Fruit fly (Drosophila melanogaster) whole organism, prepupa: ENCODE results near the gene CG43137.
A peak's percentile ranks its signal among the peaks of the same experiment; 100 is the strongest.

Experiments used
- Blimp-1 ChIP-seq: fragments of 200-800 bp; sonication (Bioruptor generic); optimal IDR thresholded peaks from 3 replicates; lab custom pipeline; 2017; ENCODE audit warnings: missing biosample characterization, missing genetic modification characterization, mild to moderate bottlenecking, moderate library complexity, missing genetic modification reagents
- CG10631 ChIP-seq: fragments of 200-800 bp; sonication (Bioruptor generic); optimal IDR thresholded peaks from 2 replicates; lab custom pipeline; 2016; ENCODE audit warnings: missing biosample characterization, missing genetic modification characterization
- CG10669 ChIP-seq: fragments of 200-800 bp; sonication (Bioruptor generic); optimal IDR thresholded peaks from 3 replicates; lab custom pipeline; 2018; ENCODE audit warnings: missing biosample characterization, mild to moderate bottlenecking, missing genetic modification characterization, moderate library complexity
- CG11294 ChIP-seq: fragments of 200-800 bp; sonication (Bioruptor generic); IDR thresholded peaks from 2 replicates; pipeline ENCODE4 v1.3.6; 2022; ENCODE audit warnings: missing biosample characterization, missing genetic modification characterization
- CG11762 ChIP-seq: fragments of 200-800 bp; sonication (Bioruptor generic); optimal IDR thresholded peaks from 3 replicates; lab custom pipeline; 2016; ENCODE audit warnings: missing biosample characterization, missing genetic modification characterization; ENCODE audit not compliant: insufficient read depth
- CG11902 ChIP-seq: fragments of 200-800 bp; sonication (Bioruptor generic); optimal IDR thresholded peaks from 3 replicates; lab custom pipeline; 2016; ENCODE audit warnings: missing biosample characterization, missing genetic modification characterization
- CG15336 ChIP-seq: fragments of 200-800 bp; sonication (Bioruptor generic); IDR thresholded peaks from 2 replicates; pipeline ENCODE4 v1.3.6; 2022; ENCODE audit warnings: missing biosample characterization, missing genetic modification characterization
- CG1621 ChIP-seq: fragments of 200-800 bp; sonication (Bioruptor generic); optimal IDR thresholded peaks from 3 replicates; lab custom pipeline; 2018; ENCODE audit warnings: missing biosample characterization, mild to moderate bottlenecking, missing genetic modification characterization
- CG3032 ChIP-seq: fragments of 200-800 bp; optimal IDR thresholded peaks from 2 replicates; lab custom pipeline; 2019; ENCODE audit warnings: missing biosample characterization, mild to moderate bottlenecking, missing genetic modification characterization, moderate library complexity
- CG32006 ChIP-seq: fragments of 200-800 bp; sonication (Bioruptor generic); optimal IDR thresholded peaks from 3 replicates; lab custom pipeline; 2017; ENCODE audit warnings: missing biosample characterization, mild to moderate bottlenecking, missing genetic modification characterization
- CG34406 ChIP-seq: fragments of 200-800 bp; sonication (Bioruptor generic); optimal IDR thresholded peaks from 3 replicates; lab custom pipeline; 2016; ENCODE audit warnings: missing biosample characterization, missing genetic modification characterization
- CG4318 ChIP-seq: fragments of 200-800 bp; sonication (Bioruptor generic); optimal IDR thresholded peaks from 3 replicates; lab custom pipeline; 2017; ENCODE audit warnings: missing biosample characterization, mild to moderate bottlenecking, missing genetic modification characterization
- CG6276 ChIP-seq: fragments of 200-800 bp; sonication (Bioruptor generic); optimal IDR thresholded peaks from 2 replicates; lab custom pipeline; 2017; ENCODE audit warnings: missing biosample characterization, mild to moderate bottlenecking, missing genetic modification characterization
- CG6792 ChIP-seq: fragments of 200-800 bp; sonication (Bioruptor generic); optimal IDR thresholded peaks from 3 replicates; lab custom pipeline; 2016; ENCODE audit warnings: missing biosample characterization, missing genetic modification characterization
- CG6808 ChIP-seq: fragments of 200-800 bp; sonication (Bioruptor generic); optimal IDR thresholded peaks from 3 replicates; lab custom pipeline; 2017; ENCODE audit warnings: missing biosample characterization, missing genetic modification characterization, mild to moderate bottlenecking, moderate library complexity, missing genetic modification reagents
- CG7368 ChIP-seq: fragments of 200-800 bp; sonication (Bioruptor generic); optimal IDR thresholded peaks from 3 replicates; lab custom pipeline; 2016; ENCODE audit warnings: missing biosample characterization, missing genetic modification characterization
- CG8119 ChIP-seq: fragments of 200-800 bp; sonication (Bioruptor generic); IDR thresholded peaks from 3 replicates; pipeline ENCODE4 v1.3.6; 2022; ENCODE audit warnings: missing biosample characterization, missing genetic modification characterization
- CG8319 ChIP-seq: fragments of 200-800 bp; sonication (Bioruptor generic); optimal IDR thresholded peaks from 3 replicates; lab custom pipeline; 2016; ENCODE audit warnings: missing biosample characterization, missing genetic modification characterization
- CG8632 ChIP-seq: fragments of 200-800 bp; sonication (Bioruptor generic); optimal IDR thresholded peaks from 3 replicates; lab custom pipeline; 2016; ENCODE audit warnings: missing biosample characterization, missing genetic modification characterization
- CG9139 ChIP-seq: fragments of 200-800 bp; sonication (Bioruptor generic); optimal IDR thresholded peaks from 3 replicates; lab custom pipeline; 2017; ENCODE audit warnings: missing biosample characterization, mild to moderate bottlenecking, missing genetic modification characterization
- Eip75B ChIP-seq: fragments of 200-800 bp; sonication (Bioruptor generic); optimal IDR thresholded peaks from 3 replicates; lab custom pipeline; 2016; ENCODE audit warnings: missing biosample characterization, missing genetic modification characterization
- Ets21C ChIP-seq: fragments of 200-800 bp; sonication (Bioruptor generic); optimal IDR thresholded peaks from 3 replicates; lab custom pipeline; 2016; ENCODE audit warnings: missing biosample characterization, missing genetic modification characterization
- Ets96B ChIP-seq: fragments of 200-800 bp; optimal IDR thresholded peaks from 2 replicates; lab custom pipeline; 2019; ENCODE audit warnings: missing biosample characterization, mild to moderate bottlenecking, missing genetic modification characterization, moderate library complexity
- Hr38 ChIP-seq: sonication (Bioruptor generic); optimal IDR thresholded peaks from 2 replicates; lab custom pipeline; 2016; ENCODE audit warnings: missing biosample characterization, missing genetic modification characterization
- Hr39 ChIP-seq: fragments of 200-800 bp; sonication (Bioruptor generic); optimal IDR thresholded peaks from 2 replicates; lab custom pipeline; 2016; ENCODE audit warnings: missing biosample characterization, missing genetic modification characterization
- Hr4 ChIP-seq: fragments of 200-800 bp; sonication (Bioruptor generic); optimal IDR thresholded peaks from 3 replicates; lab custom pipeline; 2016; ENCODE audit warnings: missing biosample characterization, missing genetic modification characterization
- Met ChIP-seq: fragments of 200-800 bp; sonication (Bioruptor generic); optimal IDR thresholded peaks from 3 replicates; lab custom pipeline; 2016; ENCODE audit warnings: missing biosample characterization, missing genetic modification characterization
- OdsH ChIP-seq: fragments of 200-800 bp; sonication (Bioruptor generic); optimal IDR thresholded peaks from 3 replicates; lab custom pipeline; 2016; ENCODE audit warnings: missing biosample characterization, missing genetic modification characterization
- Smox ChIP-seq: fragments of 200-800 bp; sonication (Bioruptor generic); optimal IDR thresholded peaks from 3 replicates; lab custom pipeline; 2016; ENCODE audit warnings: missing biosample characterization, missing genetic modification characterization
- Sox102F ChIP-seq: fragments of 200-800 bp; sonication (Bioruptor generic); optimal IDR thresholded peaks from 2 replicates; lab custom pipeline; 2016; ENCODE audit warnings: missing biosample characterization, mild to moderate bottlenecking, missing genetic modification characterization
- Sox14 ChIP-seq: fragments of 200-800 bp; sonication (Bioruptor generic); optimal IDR thresholded peaks from 3 replicates; lab custom pipeline; 2016; ENCODE audit warnings: missing biosample characterization, missing genetic modification characterization
- Sox15 ChIP-seq: fragments of 200-800 bp; sonication (Bioruptor generic); optimal IDR thresholded peaks from 3 replicates; lab custom pipeline; 2016; ENCODE audit warnings: missing biosample characterization, missing genetic modification characterization
- achi ChIP-seq: fragments of 200-800 bp; sonication (Bioruptor generic); optimal IDR thresholded peaks from 3 replicates; lab custom pipeline; 2016; ENCODE audit warnings: missing biosample characterization, missing genetic modification characterization
- acj6 ChIP-seq: fragments of 200-800 bp; sonication (Bioruptor generic); optimal IDR thresholded peaks from 3 replicates; lab custom pipeline; 2016; ENCODE audit warnings: missing biosample characterization, missing genetic modification characterization
- cyc ChIP-seq: fragments of 200-800 bp; sonication (Bioruptor generic); optimal IDR thresholded peaks from 3 replicates; lab custom pipeline; 2016; ENCODE audit warnings: missing biosample characterization, missing genetic modification characterization
- dac ChIP-seq: fragments of 200-800 bp; sonication (Bioruptor generic); optimal IDR thresholded peaks from 2 replicates; lab custom pipeline; 2017; ENCODE audit warnings: missing biosample characterization, mild to moderate bottlenecking, missing genetic modification characterization
- dsx ChIP-seq: fragments of 200-800 bp; optimal IDR thresholded peaks from 3 replicates; lab custom pipeline; 2019; ENCODE audit warnings: missing biosample characterization, mild to moderate bottlenecking, missing genetic modification characterization, moderate library complexity; ENCODE audit not compliant: poor library complexity, severe bottlenecking
- esn ChIP-seq: fragments of 200-800 bp; sonication (Bioruptor generic); optimal IDR thresholded peaks from 2 replicates; lab custom pipeline; 2016; ENCODE audit warnings: missing biosample characterization, mild to moderate bottlenecking, missing genetic modification characterization, moderate library complexity
- fd59A ChIP-seq: fragments of 200-800 bp; sonication (Bioruptor generic); optimal IDR thresholded peaks from 2 replicates; lab custom pipeline; 2017; ENCODE audit warnings: missing biosample characterization, mild to moderate bottlenecking, missing genetic modification characterization, missing genetic modification reagents
- fd85E ChIP-seq: fragments of 200-800 bp; sonication (Bioruptor generic); optimal IDR thresholded peaks from 3 replicates; lab custom pipeline; 2016; ENCODE audit warnings: missing biosample characterization, missing genetic modification characterization
- fkh ChIP-seq: fragments of 200-800 bp; sonication (Bioruptor generic); optimal IDR thresholded peaks from 3 replicates; lab custom pipeline; 2017; ENCODE audit warnings: missing biosample characterization, mild to moderate bottlenecking, missing genetic modification characterization, moderate library complexity
- lz ChIP-seq: fragments of 200-800 bp; sonication (Bioruptor generic); optimal IDR thresholded peaks from 3 replicates; lab custom pipeline; 2016; ENCODE audit warnings: missing biosample characterization, missing genetic modification characterization
- net ChIP-seq: fragments of 200-800 bp; sonication (Bioruptor generic); optimal IDR thresholded peaks from 3 replicates; lab custom pipeline; 2016; ENCODE audit warnings: missing biosample characterization, missing genetic modification characterization
- pdm3 ChIP-seq: fragments of 200-800 bp; sonication (Bioruptor generic); optimal IDR thresholded peaks from 3 replicates; lab custom pipeline; 2016; ENCODE audit warnings: missing biosample characterization, missing genetic modification characterization
- salr ChIP-seq, 2 experiments: fragments of 200-800 bp; sonication (Bioruptor generic); optimal IDR thresholded peaks; 3 replicates each; lab custom pipeline; 2016 to 2018; ENCODE audit warnings: missing biosample characterization in 2 of 2, missing genetic modification characterization in 2 of 2, mild to moderate bottlenecking in 1 of 2
- spab ChIP-seq: fragments of 200-800 bp; sonication (Bioruptor generic); optimal IDR thresholded peaks from 2 replicates; lab custom pipeline; 2017; ENCODE audit warnings: missing biosample characterization, mild to moderate bottlenecking, missing genetic modification characterization, missing genetic modification reagents
- ss ChIP-seq, 2 experiments: fragments of 200-800 bp; sonication (Bioruptor generic); optimal IDR thresholded peaks; 2 replicates in 1 of 2; 3 replicates in 1 of 2; lab custom pipeline; 2017 to 2018; ENCODE audit warnings: mild to moderate bottlenecking in 2 of 2, missing biosample characterization in 2 of 2, missing genetic modification characterization in 2 of 2, moderate library complexity in 1 of 2
- svp ChIP-seq: fragments of 200-800 bp; sonication (Bioruptor generic); peaks from one replicate; lab custom pipeline; 2016; ENCODE audit warnings: missing biosample characterization, missing genetic modification characterization
- topi ChIP-seq: fragments of 200-800 bp; sonication (Bioruptor generic); optimal IDR thresholded peaks from 3 replicates; lab custom pipeline; 2016; ENCODE audit warnings: missing biosample characterization, missing genetic modification characterization
- vri ChIP-seq: fragments of 200-800 bp; sonication (Bioruptor generic); optimal IDR thresholded peaks from 3 replicates; lab custom pipeline; 2016; ENCODE audit warnings: missing biosample characterization, mild to moderate bottlenecking, missing genetic modification characterization

Gene CG43137

DNA sequence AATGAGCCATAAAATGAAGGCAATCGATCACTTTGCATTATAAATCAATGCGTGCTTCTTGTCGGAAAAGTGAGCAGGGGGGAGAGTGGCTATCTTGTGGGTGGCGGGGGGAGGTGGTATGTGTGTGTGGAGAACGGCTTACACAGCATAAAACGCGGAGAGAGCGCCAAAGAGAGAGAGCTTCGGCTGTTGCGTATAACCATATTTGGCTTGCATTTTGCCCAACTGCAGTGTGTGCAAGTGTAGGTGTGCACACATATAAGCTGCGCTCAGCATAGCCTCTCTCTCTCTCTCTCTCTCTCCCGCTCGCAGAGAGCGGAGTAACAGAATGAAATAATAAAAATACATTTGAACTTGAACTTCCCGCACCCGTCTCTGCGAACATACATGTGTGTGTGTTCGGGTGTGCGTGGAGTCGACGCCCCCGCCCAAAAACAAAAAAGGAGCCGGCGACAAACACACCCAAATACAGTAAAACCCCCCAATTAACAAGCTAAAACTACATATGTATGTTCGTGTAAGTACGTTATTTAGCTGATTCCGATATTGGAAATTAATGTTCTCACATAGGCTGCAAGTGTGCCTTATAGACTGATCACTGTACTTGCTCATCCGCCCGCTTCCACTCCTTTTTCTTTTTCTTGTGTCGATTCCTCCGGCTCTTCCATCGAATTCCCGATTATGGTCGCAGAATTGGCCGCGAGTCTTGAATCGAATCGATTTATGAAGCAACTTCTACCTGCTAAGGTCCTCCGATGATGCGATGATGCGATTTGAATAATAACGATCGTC lies 22.0 kb upstream of the CG43137 start:
- peak; percentile 73 for TF ChIP-seq CG3032 (tag; lab: Kevin White, UChicago)
- peak; percentile 91 for TF ChIP-seq lz
- no peak for TF ChIP-seq Blimp-1 (GFP tag; lab: Kevin White, UChicago)
- TF ChIP-seq CG7368 (GFP tag; lab: Kevin White, UChicago), result peak; percentile 87
- TF ChIP-seq pdm3 (GFP tag; lab: Kevin White, UChicago), result peak; percentile 84
- TF ChIP-seq CG1621, result peak; percentile 83
- TF ChIP-seq ss (GFP tag; optimal IDR thresholded peaks at IDR 0.05; lab: Kevin White, UChicago), result peak; percentile 77 to 82
- peak; percentile 66 for TF ChIP-seq CG8319 (GFP tag; lab: Kevin White, UChicago)
- peak; percentile 91 for TF ChIP-seq topi (GFP tag; lab: Kevin White, UChicago)
- peak; percentile 81 for TF ChIP-seq net (GFP tag; lab: Kevin White, UChicago)
- peak; percentile 75 for TF ChIP-seq fd59A (GFP tag; lab: Kevin White, UChicago)
- peak; percentile 88 for TF ChIP-seq Smox
- no peak for TF ChIP-seq CG6276 (GFP tag; lab: Kevin White, UChicago)
- peak; percentile 89 for TF ChIP-seq Sox14
- peak; percentile 89 for TF ChIP-seq Sox102F (GFP tag; lab: Kevin White, UChicago)
- peak; percentile 93 for TF ChIP-seq Met (GFP tag; lab: Kevin White, UChicago)
- 0 out of 2 replicates have a peak, but pooled peaks have one; percentile 12 for TF ChIP-seq CG11294
- peak; percentile 75 for TF ChIP-seq CG6808
- peak; percentile 82 for TF ChIP-seq OdsH (GFP tag; lab: Kevin White, UChicago)
- TF ChIP-seq CG9139 (GFP tag; lab: Kevin White, UChicago), result peak; percentile 60
- TF ChIP-seq Eip75B (GFP tag; lab: Kevin White, UChicago), result peak; percentile 89
- TF ChIP-seq CG15336 (GFP tag; lab: Robert Waterston, UW), result peak; percentile 51; the same call in 1 of the 2 replicates
- no peak for TF ChIP-seq Hr38 (GFP tag; lab: Kevin White, UChicago)
- peak; percentile 76 for TF ChIP-seq spab (GFP tag; lab: Kevin White, UChicago)
- peak; percentile 83 for TF ChIP-seq CG34406 (GFP tag; lab: Kevin White, UChicago)
- TF ChIP-seq Ets96B, result peak; percentile 82
- TF ChIP-seq achi (GFP tag; lab: Kevin White, UChicago), result peak; percentile 85
- peak; percentile 83 for TF ChIP-seq Ets21C
- TF ChIP-seq CG10631 (GFP tag; lab: Kevin White, UChicago), result peak; percentile 83
- TF ChIP-seq CG8119 (GFP tag; lab: Robert Waterston, UW), result peak; percentile 67; the same call in 2 of the 3 replicates
- peak; percentile 69 for TF ChIP-seq CG32006 (GFP tag; lab: Kevin White, UChicago)
- peak; percentile 59 for TF ChIP-seq CG11762 (GFP tag; lab: Kevin White, UChicago)
- peak; percentile 47 for TF ChIP-seq Hr4 (GFP tag; lab: Kevin White, UChicago)
- TF ChIP-seq salr (GFP tag; optimal IDR thresholded peaks at IDR 0.05; lab: Kevin White, UChicago), result peak; percentile 15 to 72
- TF ChIP-seq CG8632 (GFP tag; lab: Kevin White, UChicago), result peak; percentile 77
- peak; percentile 34 for TF ChIP-seq fd85E
- TF ChIP-seq fkh, result no peak
- TF ChIP-seq esn (GFP tag; lab: Kevin White, UChicago), result peak; percentile 90
- TF ChIP-seq Sox15, result peak; percentile 68
- peak; percentile 95 for TF ChIP-seq svp (GFP tag; lab: Kevin White, UChicago)
- TF ChIP-seq CG4318 (GFP tag; lab: Kevin White, UChicago), result no peak
- peak; percentile 83 for TF ChIP-seq vri (GFP tag; lab: Kevin White, UChicago)
- TF ChIP-seq CG11902, result peak; percentile 78
- TF ChIP-seq CG10669, result peak; percentile 78
- TF ChIP-seq CG6792 (GFP tag; lab: Kevin White, UChicago), result peak; percentile 86
- TF ChIP-seq acj6 (GFP tag; lab: Kevin White, UChicago), result peak; percentile 85
- TF ChIP-seq dac, result no peak
- peak; percentile 82 for TF ChIP-seq dsx
- peak; percentile 91 for TF ChIP-seq Hr39
- TF ChIP-seq cyc (GFP tag; lab: Kevin White, UChicago), result peak; percentile 90
